Worm (Caenorhabditis elegans): ENCODE data around the gene F59A6.12.

Gene F59A6.12

ce11 chrII:5032669-5033068 is 20.8 kb upstream of the F59A6.12 start (continued):
- TF ChIP-seq vab-15 (tag; optimal IDR thresholded peaks at IDR 0.05) = peak; percentile 34
- TF ChIP-seq lir-3 (tag; optimal IDR thresholded peaks at IDR 0.05; ENCODE audit: poor library complexity) = peak; percentile 30
- TF ChIP-seq egl-27 (tag; optimal IDR thresholded peaks at IDR 0.05) = no peak
- TF ChIP-seq unc-30 (tag; optimal IDR thresholded peaks at IDR 0.05) = no peak
- peak; percentile 80 for TF ChIP-seq snu-23 (GFP tag; optimal IDR thresholded peaks at IDR 0.05)
- TF ChIP-seq C04F5.9 (tag; optimal IDR thresholded peaks at IDR 0.05) = no peak
- TF ChIP-seq hlh-17 (GFP tag; optimal IDR thresholded peaks at IDR 0.05; ENCODE audit: borderline replicate concordance) = no peak
- TF ChIP-seq elt-3 (tag; optimal IDR thresholded peaks at IDR 0.05) = peak in 2 of 6 experiments; percentile 19 to 65

- TF ChIP-seq pag-3 (tag; optimal IDR thresholded peaks at IDR 0.05; ENCODE audit: borderline replicate concordance, insufficient read depth) (no peak), mep-1 (tag; optimal IDR thresholded peaks at IDR 0.05) (no peak), hlh-4 (tag; optimal IDR thresholded peaks at IDR 0.05) (no peak), C34B4.2 (tag; optimal IDR thresholded peaks at IDR 0.05) (no peak), lin-13 (GFP tag; optimal IDR thresholded peaks at IDR 0.05) (no peak), nhr-90 (tag; optimal IDR thresholded peaks at IDR 0.05; ENCODE audit: poor library complexity) (no peak), hlh-17 (GFP tag; optimal IDR thresholded peaks at IDR 0.05; ENCODE audit: borderline replicate concordance) (no peak), lin-15B (tag; optimal IDR thresholded peaks at IDR 0.05) (no peak), tbx-2 (tag; optimal IDR thresholded peaks at IDR 0.05) (no peak), snpc-4 (tag; optimal IDR thresholded peaks at IDR 0.05) (no peak), fkh-8 (tag; optimal IDR thresholded peaks at IDR 0.05) (no peak), lsy-2 (tag; optimal IDR thresholded peaks at IDR 0.05) (no peak)
Observed at ce11 chrII:5031612-5032011, 19.7 kb upstream of the F59A6.12 start, which contains the start of gene wdr-83. wdr-83 (minus strand) TSS chrII:5031712.

- no peak for TF ChIP-seq ama-1 (optimal IDR thresholded peaks at IDR 0.05)
- TF ChIP-seq nhr-84 (tag; optimal IDR thresholded peaks at IDR 0.05) = no peak
- TF ChIP-seq zag-1 (tag; optimal IDR thresholded peaks at IDR 0.05) = no peak
- no peak for TF ChIP-seq C34B4.2 (tag; optimal IDR thresholded peaks at IDR 0.05)
- TF ChIP-seq unc-130 (tag; optimal IDR thresholded peaks at IDR 0.05) = no peak
- TF ChIP-seq ztf-4 (tag; optimal IDR thresholded peaks at IDR 0.05) = no peak
- no peak for TF ChIP-seq unc-86 (tag; optimal IDR thresholded peaks at IDR 0.05)
- TF ChIP-seq dpl-1 (GFP tag; optimal IDR thresholded peaks at IDR 0.05) = no peak
- no peak for TF ChIP-seq ceh-82 (tag; optimal IDR thresholded peaks at IDR 0.05)
- TF ChIP-seq rnt-1 (tag; optimal IDR thresholded peaks at IDR 0.05) = no peak
- TF ChIP-seq egl-13 (tag; optimal IDR thresholded peaks at IDR 0.05) = no peak
- TF ChIP-seq lsy-2 (tag; optimal IDR thresholded peaks at IDR 0.05) = no peak
- no peak for TF ChIP-seq skn-1 (tag; optimal IDR thresholded peaks at IDR 0.05)
- TF ChIP-seq blmp-1 (tag; optimal IDR thresholded peaks at IDR 0.05) = no peak
- TF ChIP-seq irx-1 (tag; optimal IDR thresholded peaks at IDR 0.05) = no peak
Observed at ce11 chrII:5027952-5028351, 16.1 kb upstream of the F59A6.12 start.

ce11 chrII:5022381-5022855 is 10.5 kb upstream of the F59A6.12 start, which contains the start of the genes nsy-1 and F59A6.13:
nsy-1 (plus strand) TSS chrII:5022757.
F59A6.13 (plus strand) TSS chrII:5022805.
- no peak for TF ChIP-seq ces-1 (GFP tag; optimal IDR thresholded peaks at IDR 0.05)
- TF ChIP-seq lin-35 (GFP tag; optimal IDR thresholded peaks at IDR 0.05) = no peak
- peak; percentile 97 for TF ChIP-seq elt-2 (tag; optimal IDR thresholded peaks at IDR 0.05)
- no peak for TF ChIP-seq nhr-47 (tag; optimal IDR thresholded peaks at IDR 0.05)
- TF ChIP-seq lin-39 (tag; optimal IDR thresholded peaks at IDR 0.05) = no peak
- TF ChIP-seq sptf-1 (tag; optimal IDR thresholded peaks at IDR 0.05) = no peak
- TF ChIP-seq efl-1 (optimal IDR thresholded peaks at IDR 0.05) = no peak
- peak in 1 of 2 experiments; percentile 72 for TF ChIP-seq efl-1 (GFP tag; optimal IDR thresholded peaks at IDR 0.05 in 1 of 2)
- TF ChIP-seq ceh-82 (tag; optimal IDR thresholded peaks at IDR 0.05) = no peak

All from whole organism, L1 larva.